Fruit fly (Drosophila melanogaster) S2 (cell line): ENCODE measurements around the gene CG10019.

Experiments
- CG8478 ChIP-seq: fragments of >200 bp; optimal IDR thresholded peaks from 2 replicates; lab custom pipeline; 2018
- CTCF ChIP-seq, 2 experiments: fragments of >200 bp; optimal IDR thresholded peaks; 2 replicates each; lab custom pipeline; 2018

dm6 chr2L:3779143-3779788 lies 49.0 kb downstream of the CG10019 start:
- TF ChIP-seq CG8478, result no peak
- TF ChIP-seq CTCF (optimal IDR thresholded peaks at IDR 0.05; lab: Kevin White, UChicago), result no peak
